Fruit fly (Drosophila melanogaster): ENCODE results near the gene CG33966.
"Not testable (repeated sequence)": the region's sequence is repeated elsewhere in the genome, so short reads cannot be mapped to it uniquely, and the experiment has no call there.

Gene CG33966

DNA sequence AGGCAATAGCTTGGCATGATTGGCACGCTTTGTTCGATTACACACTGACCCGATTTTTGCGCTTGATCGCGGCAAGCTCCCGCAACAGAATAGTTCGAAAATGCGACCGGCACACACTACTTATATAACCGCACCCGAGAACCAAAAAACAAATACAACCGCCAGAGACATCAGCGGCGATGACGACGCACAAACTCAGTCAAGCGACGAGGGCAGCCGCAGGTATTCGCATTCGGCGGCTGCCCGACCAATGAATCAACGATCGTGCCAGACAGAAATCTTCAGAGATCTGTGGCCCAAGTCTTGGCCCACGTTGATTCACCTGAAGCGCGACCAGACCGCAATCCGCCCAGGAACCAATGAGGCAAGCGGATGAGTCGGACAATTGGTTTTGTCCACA, 4.3 kb downstream of the CG33966 start, which contains the start of gene CG9192:
Gene CG9192, minus strand, starts transcription at position 101 of the 400 bp plus-strand sequence.
- TF ChIP-seq CG6163 (GFP tag; IDR thresholded peaks at IDR 0.05) = no peak
- TF ChIP-seq CG15336 (GFP tag; IDR thresholded peaks at IDR 0.05) = no peak
- TF ChIP-seq Ets21C (GFP tag; optimal IDR thresholded peaks at IDR 0.05) = no peak
- no peak for TF ChIP-seq Met (GFP tag; optimal IDR thresholded peaks at IDR 0.05)
- TF ChIP-seq achi (GFP tag; optimal IDR thresholded peaks at IDR 0.05) = no peak
- no peak for TF ChIP-seq Gug (GFP tag; IDR thresholded peaks at IDR 0.05)
- no peak for TF ChIP-seq Sox102F (GFP tag; optimal IDR thresholded peaks at IDR 0.05)
- TF ChIP-seq CG1621 (tag; optimal IDR thresholded peaks at IDR 0.05) = no peak
- TF ChIP-seq vri (GFP tag; optimal IDR thresholded peaks at IDR 0.05) = no peak
- no peak for TF ChIP-seq Eip78C (GFP tag)
- TF ChIP-seq esn (GFP tag; optimal IDR thresholded peaks at IDR 0.05) = no peak
- no peak for TF ChIP-seq CG16779 (tag; optimal IDR thresholded peaks at IDR 0.05)
- TF ChIP-seq CG10631 (GFP tag; optimal IDR thresholded peaks at IDR 0.05) = no peak
- TF ChIP-seq CG3919 (GFP tag; optimal IDR thresholded peaks at IDR 0.05) = no peak
- TF ChIP-seq CG11762 (GFP tag; optimal IDR thresholded peaks at IDR 0.05; ENCODE audit: insufficient read depth) = no peak

DNA sequence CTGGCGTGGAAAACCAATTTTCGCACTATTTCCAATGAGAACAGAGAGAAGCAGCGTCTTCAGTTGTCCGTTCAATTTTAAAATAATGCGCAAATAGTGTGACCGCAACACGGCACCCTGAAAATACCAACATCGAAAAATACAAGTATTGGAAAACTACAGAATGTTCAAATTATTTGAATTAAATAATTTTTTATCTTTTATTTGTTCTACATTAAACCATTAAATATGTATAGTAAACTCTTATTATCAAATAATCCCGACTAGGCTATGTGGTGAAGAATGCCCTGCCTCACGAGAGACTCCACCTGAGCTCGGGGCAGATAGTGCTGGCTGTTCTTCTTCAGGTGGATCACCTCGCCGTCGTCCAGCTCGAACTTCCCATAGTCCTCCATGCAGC, 11.9 kb downstream of the CG33966 start, which contains the start of gene Klp61F:
Gene Klp61F, minus strand, starts transcription at position 101 of the 400 bp plus-strand sequence.
- not testable (repeated sequence) for TF ChIP-seq CG1621, CG16779, CG3032 (tag; optimal IDR thresholded peaks at IDR 0.05)

DNA sequence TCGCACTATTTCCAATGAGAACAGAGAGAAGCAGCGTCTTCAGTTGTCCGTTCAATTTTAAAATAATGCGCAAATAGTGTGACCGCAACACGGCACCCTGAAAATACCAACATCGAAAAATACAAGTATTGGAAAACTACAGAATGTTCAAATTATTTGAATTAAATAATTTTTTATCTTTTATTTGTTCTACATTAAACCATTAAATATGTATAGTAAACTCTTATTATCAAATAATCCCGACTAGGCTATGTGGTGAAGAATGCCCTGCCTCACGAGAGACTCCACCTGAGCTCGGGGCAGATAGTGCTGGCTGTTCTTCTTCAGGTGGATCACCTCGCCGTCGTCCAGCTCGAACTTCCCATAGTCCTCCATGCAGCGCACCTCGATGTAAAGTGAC, 12.9 kb downstream of the CG33966 start, which contains the start of gene CG32318:
Gene CG32318, minus strand, starts transcription at position 101 of the 400 bp plus-strand sequence.
- not testable (repeated sequence) for TF ChIP-seq CG11294 (GFP tag; IDR thresholded peaks at IDR 0.05); fd59A (GFP tag; optimal IDR thresholded peaks at IDR 0.05); achi (GFP tag; optimal IDR thresholded peaks at IDR 0.05)

dm6 chr3L:1247627-1248295, 13.8 kb downstream of the CG33966 start, which contains the start of the genes Psf1 and Sac1:
Gene Psf1 (minus strand): TSS chr3L:1247677.
Gene Sac1 (plus strand): TSS chr3L:1247817.
- TF ChIP-seq svp (GFP tag) = peak; percentile 81
- TF ChIP-seq CG8119 (GFP tag; IDR thresholded peaks at IDR 0.05) = no peak
- peak; percentile 48 for TF ChIP-seq Ets21C (GFP tag; optimal IDR thresholded peaks at IDR 0.05)
- peak; percentile 32 for TF ChIP-seq lz (GFP tag; optimal IDR thresholded peaks at IDR 0.05)
- TF ChIP-seq Ets96B (tag; optimal IDR thresholded peaks at IDR 0.05) = no peak
- TF ChIP-seq cyc (GFP tag; optimal IDR thresholded peaks at IDR 0.05) = peak; percentile 54
- TF ChIP-seq CG31627 (GFP tag; optimal IDR thresholded peaks at IDR 0.05) = peak; percentile 61
- peak; percentile 40 for TF ChIP-seq CG3919 (GFP tag; optimal IDR thresholded peaks at IDR 0.05)
- TF ChIP-seq Eip78C (GFP tag) = peak; percentile 86
- TF ChIP-seq CG11902 (GFP tag; optimal IDR thresholded peaks at IDR 0.05) = peak; percentile 32
- TF ChIP-seq Sox15 (GFP tag; optimal IDR thresholded peaks at IDR 0.05) = peak; percentile 4
- peak; percentile 45 for TF ChIP-seq acj6 (GFP tag; optimal IDR thresholded peaks at IDR 0.05)
- peak; percentile 57 for TF ChIP-seq Sox14 (GFP tag; optimal IDR thresholded peaks at IDR 0.05)
- no peak for TF ChIP-seq ss (GFP tag; optimal IDR thresholded peaks at IDR 0.05)
- TF ChIP-seq CG16779 (tag; optimal IDR thresholded peaks at IDR 0.05) = no peak
- TF ChIP-seq CG6792 (GFP tag; optimal IDR thresholded peaks at IDR 0.05) = no peak
- TF ChIP-seq fkh (GFP tag; optimal IDR thresholded peaks at IDR 0.05) = no peak
- TF ChIP-seq Hr39 (GFP tag; optimal IDR thresholded peaks at IDR 0.05) = peak; percentile 72
- TF ChIP-seq Met (GFP tag; optimal IDR thresholded peaks at IDR 0.05) = peak; percentile 24
- peak; percentile 14 for TF ChIP-seq achi (GFP tag; optimal IDR thresholded peaks at IDR 0.05)
- TF ChIP-seq esn (GFP tag; optimal IDR thresholded peaks at IDR 0.05) = peak; percentile 48
- TF ChIP-seq topi (GFP tag; optimal IDR thresholded peaks at IDR 0.05) = peak; percentile 27
- TF ChIP-seq CG3032 (tag; optimal IDR thresholded peaks at IDR 0.05) = peak; percentile 58
- no peak for TF ChIP-seq Blimp-1 (GFP tag; optimal IDR thresholded peaks at IDR 0.05)
- peak; percentile 50 for TF ChIP-seq pdm3 (GFP tag; optimal IDR thresholded peaks at IDR 0.05)
- peak; percentile 35 for TF ChIP-seq CG32006 (GFP tag; optimal IDR thresholded peaks at IDR 0.05)
- peak; percentile 34 for TF ChIP-seq CG10631 (GFP tag; optimal IDR thresholded peaks at IDR 0.05)
- TF ChIP-seq CG34406 (GFP tag; optimal IDR thresholded peaks at IDR 0.05) = peak; percentile 7

Measured in whole organism, prepupa.